Fruit fly (Drosophila melanogaster) whole organism, wandering third instar larva: Measurements from ENCODE around the gene CG34124.

Experiments
- Abd-B ChIP-seq: fragments of >200 bp; optimal IDR thresholded peaks from 2 replicates; lab custom pipeline; 2017; ENCODE audit warnings: missing biosample characterization, missing genetic modification characterization
- CG32264 ChIP-seq: fragments of 200-800 bp; sonication (Bioruptor generic); optimal IDR thresholded peaks from 2 replicates; lab custom pipeline; 2016; ENCODE audit warnings: missing biosample characterization, missing genetic modification characterization
- CG9705 ChIP-seq: fragments of 200-800 bp; sonication (Bioruptor generic); optimal IDR thresholded peaks from 2 replicates; lab custom pipeline; 2018; ENCODE audit warnings: missing biosample characterization, mild to moderate bottlenecking, missing genetic modification characterization
- CrebA ChIP-seq: fragments of 200-800 bp; sonication (Bioruptor generic); optimal IDR thresholded peaks from 2 replicates; lab custom pipeline; 2016; ENCODE audit warnings: missing biosample characterization, mild to moderate bottlenecking, missing genetic modification characterization, borderline replicate concordance
- Dfd ChIP-seq: fragments of >200 bp; optimal IDR thresholded peaks from 2 replicates; lab custom pipeline; 2017; ENCODE audit warnings: missing biosample characterization, missing genetic modification characterization
- Dif ChIP-seq: fragments of 200-275, 200-300 bp; sonication (Bioruptor generic); optimal IDR thresholded peaks from 2 replicates; lab custom pipeline; 2018; ENCODE audit warnings: missing biosample characterization, missing genetic modification characterization; ENCODE audit not compliant: partially characterized antibody
- HLH106 ChIP-seq: fragments of 200-800 bp; optimal IDR thresholded peaks from 3 replicates; lab custom pipeline; 2019; ENCODE audit warnings: missing biosample characterization, mild to moderate bottlenecking, missing genetic modification characterization, moderate library complexity
- Hnf4 ChIP-seq: fragments of 200-800 bp; sonication (Bioruptor generic); optimal IDR thresholded peaks from 2 replicates; lab custom pipeline; 2016; ENCODE audit warnings: missing biosample characterization, mild to moderate bottlenecking, missing genetic modification characterization
- Hr78 ChIP-seq: fragments of >200 bp; optimal IDR thresholded peaks from 2 replicates; lab custom pipeline; 2017; ENCODE audit warnings: missing biosample characterization, missing genetic modification characterization
- Jra ChIP-seq: sonication (Bioruptor generic); optimal IDR thresholded peaks from 2 replicates; lab custom pipeline; 2016; ENCODE audit warnings: missing biosample characterization, missing genetic modification characterization
- Mio ChIP-seq: sonication (Bioruptor generic); optimal IDR thresholded peaks from 2 replicates; lab custom pipeline; 2016; ENCODE audit warnings: missing biosample characterization, missing genetic modification characterization
- Myc ChIP-seq: fragments of >200 bp; optimal IDR thresholded peaks from 2 replicates; lab custom pipeline; 2017
- N ChIP-seq: fragments of >200 bp; optimal IDR thresholded peaks from 2 replicates; lab custom pipeline; 2018; ENCODE audit warnings: missing biosample characterization, missing external identifiers, missing genetic modification characterization
- OdsH ChIP-seq: fragments of 200-800 bp; sonication (Bioruptor generic); optimal IDR thresholded peaks from 2 replicates; lab custom pipeline; 2016; ENCODE audit warnings: missing biosample characterization, mild to moderate bottlenecking, missing genetic modification characterization
- Rel ChIP-seq, 2 experiments: fragments of 200-800 bp; sonication (Bioruptor generic) in 1 of 2; optimal IDR thresholded peaks; 2 replicates in 1 of 2; 3 replicates in 1 of 2; lab custom pipeline; 2016 to 2019; ENCODE audit warnings: mild to moderate bottlenecking in 2 of 2, missing biosample characterization in 2 of 2, missing genetic modification characterization in 2 of 2, moderate library complexity in 1 of 2
- Sp1 ChIP-seq: fragments of 200-800 bp; sonication (Bioruptor generic); optimal IDR thresholded peaks from 3 replicates; lab custom pipeline; 2019; ENCODE audit warnings: missing biosample characterization, mild to moderate bottlenecking, missing genetic modification characterization, moderate library complexity
- Vsx2 ChIP-seq: fragments of 200-300, 225-300 bp; sonication (Bioruptor generic); optimal IDR thresholded peaks from 2 replicates; lab custom pipeline; 2018; ENCODE audit warnings: missing biosample characterization, missing genetic modification characterization; ENCODE audit not compliant: partially characterized antibody
- br ChIP-seq: fragments of 200-800 bp; sonication (Bioruptor generic); optimal IDR thresholded peaks from 2 replicates; lab custom pipeline; 2016; ENCODE audit warnings: missing biosample characterization, missing genetic modification characterization
- brk ChIP-seq: fragments of 200-800 bp; sonication (Bioruptor generic); optimal IDR thresholded peaks from 2 replicates; lab custom pipeline; 2016; ENCODE audit warnings: missing biosample characterization, mild to moderate bottlenecking, missing genetic modification characterization
- dl ChIP-seq, 2 experiments: fragments of 175-275, 200-275 bp in 1 of 2; fragments of 200-275 bp in 1 of 2; sonication (Bioruptor generic); optimal IDR thresholded peaks; lab custom pipeline; 2018; ENCODE audit warnings: mild to moderate bottlenecking in 2 of 2, missing biosample characterization in 2 of 2, missing genetic modification characterization in 2 of 2, moderate library complexity in 2 of 2; ENCODE audit not compliant: partially characterized antibody in 2 of 2, insufficient read depth in 1 of 2
- dmrt93B ChIP-seq: fragments of 200-800 bp; sonication (Bioruptor generic); optimal IDR thresholded peaks from 2 replicates; lab custom pipeline; 2018; ENCODE audit warnings: missing biosample characterization, mild to moderate bottlenecking, missing genetic modification characterization
- dsf ChIP-seq: sonication (Bioruptor generic); optimal IDR thresholded peaks from 2 replicates; lab custom pipeline; 2016; ENCODE audit warnings: missing biosample characterization, missing genetic modification characterization, borderline replicate concordance
- foxo ChIP-seq, 2 experiments: fragments of 200-800 bp; sonication (Bioruptor generic); optimal IDR thresholded peaks; 2 replicates in 1 of 2; 3 replicates in 1 of 2; lab custom pipeline; 2016 to 2017; ENCODE audit warnings: missing biosample characterization in 2 of 2, missing genetic modification characterization in 2 of 2
- fru ChIP-seq: fragments of 200-800 bp; sonication (Bioruptor generic); optimal IDR thresholded peaks from 3 replicates; lab custom pipeline; 2016; ENCODE audit warnings: missing biosample characterization, mild to moderate bottlenecking, missing genetic modification characterization
- jim ChIP-seq: fragments of 175-275, 200-325 bp; sonication (Bioruptor generic); optimal IDR thresholded peaks from 2 replicates; lab custom pipeline; 2016; ENCODE audit warnings: missing biosample characterization, mild to moderate bottlenecking, missing genetic modification characterization
- lola ChIP-seq: fragments of >200 bp; optimal IDR thresholded peaks from 2 replicates; lab custom pipeline; 2017; ENCODE audit warnings: missing biosample characterization, missing genetic modification characterization
- pan ChIP-seq: fragments of >200 bp; optimal IDR thresholded peaks from 2 replicates; lab custom pipeline; 2017
- psq ChIP-seq: fragments of 200-800 bp; sonication (Bioruptor generic); optimal IDR thresholded peaks from 3 replicates; lab custom pipeline; 2017; ENCODE audit warnings: missing biosample characterization, mild to moderate bottlenecking, missing genetic modification characterization, moderate library complexity
- rgr ChIP-seq: fragments of 200-800 bp; sonication (Bioruptor generic); optimal IDR thresholded peaks from 3 replicates; lab custom pipeline; 2016; ENCODE audit warnings: missing biosample characterization, mild to moderate bottlenecking, missing genetic modification characterization
- sage ChIP-seq: fragments of 200-800 bp; sonication (Bioruptor generic); optimal IDR thresholded peaks from 2 replicates; lab custom pipeline; 2016; ENCODE audit warnings: missing biosample characterization, mild to moderate bottlenecking, missing genetic modification characterization
- sv ChIP-seq: fragments of 200-800 bp; sonication (Bioruptor generic); optimal IDR thresholded peaks from 3 replicates; lab custom pipeline; 2016; ENCODE audit warnings: missing biosample characterization, missing genetic modification characterization
- tai ChIP-seq: sonication (Bioruptor generic); optimal IDR thresholded peaks from 2 replicates; lab custom pipeline; 2016; ENCODE audit warnings: missing biosample characterization, missing genetic modification characterization
- woc ChIP-seq: sonication (Bioruptor generic); optimal IDR thresholded peaks from 2 replicates; lab custom pipeline; 2016; ENCODE audit warnings: missing biosample characterization, mild to moderate bottlenecking, missing genetic modification characterization

Gene CG34124

dm6 chr2L:4958111-4958510 lies at the start of gene CG34124:
CG34124 (plus strand) TSS chr2L:4958411.
- no peak for TF ChIP-seq br (GFP tag; lab: Kevin White, UChicago)
- no peak for TF ChIP-seq Mio (GFP tag; lab: Kevin White, UChicago)
- no peak for TF ChIP-seq dl (GFP tag; optimal IDR thresholded peaks at IDR 0.05; lab: Kevin White, UChicago; ENCODE audit: insufficient read depth in 1 of 2, partially characterized antibody in 2 of 2)
- TF ChIP-seq Jra (GFP tag; lab: Kevin White, UChicago): no peak
- TF ChIP-seq dmrt93B (GFP tag; lab: Kevin White, UChicago): no peak
- TF ChIP-seq Hr78: no peak
- TF ChIP-seq Rel (GFP tag; optimal IDR thresholded peaks at IDR 0.05; lab: Kevin White, UChicago): no peak
- TF ChIP-seq Rel (tag; optimal IDR thresholded peaks at IDR 0.05; lab: Kevin White, UChicago): no peak
- no peak for TF ChIP-seq Vsx2
- no peak for TF ChIP-seq psq (GFP tag; lab: Kevin White, UChicago)
- TF ChIP-seq sv: no peak
- no peak for TF ChIP-seq pan (lab: Kevin White, UChicago)
- no peak for TF ChIP-seq OdsH (GFP tag; lab: Kevin White, UChicago)
- no peak for TF ChIP-seq rgr (GFP tag; lab: Kevin White, UChicago)
- TF ChIP-seq HLH106 (tag; lab: Kevin White, UChicago): no peak
- TF ChIP-seq jim (GFP tag; lab: Kevin White, UChicago): no peak
- no peak for TF ChIP-seq Abd-B (GFP tag; lab: Kevin White, UChicago)
- TF ChIP-seq Dfd: no peak
- no peak for TF ChIP-seq brk (GFP tag; lab: Kevin White, UChicago)
- TF ChIP-seq CrebA: no peak
- no peak for TF ChIP-seq sage
- TF ChIP-seq, all 38 proteins: peak for 0

dm6 chr2L:4915715-4916153 lies 42.5 kb upstream of the CG34124 start:
- TF ChIP-seq brk (GFP tag; lab: Kevin White, UChicago) (no peak), Rel (GFP tag; optimal IDR thresholded peaks at IDR 0.05; lab: Kevin White, UChicago) (no peak), Rel (tag; optimal IDR thresholded peaks at IDR 0.05; lab: Kevin White, UChicago) (no peak), dmrt93B (GFP tag; lab: Kevin White, UChicago) (peak; percentile 15), Myc (lab: Kevin White, UChicago) (no peak), foxo (GFP tag; optimal IDR thresholded peaks at IDR 0.05; lab: Kevin White, UChicago) (peak in 1 of 2 experiments; percentile 44), HLH106 (tag; lab: Kevin White, UChicago) (peak; percentile 41), psq (GFP tag; lab: Kevin White, UChicago) (peak; percentile 64), lola (GFP tag; lab: Kevin White, UChicago) (no peak), Sp1 (GFP tag; lab: Kevin White, UChicago) (peak; percentile 19)

- TF ChIP-seq Hr78 (no peak), dmrt93B (GFP tag; lab: Kevin White, UChicago) (no peak), sage (no peak), psq (GFP tag; lab: Kevin White, UChicago) (no peak), Dfd (no peak), Vsx2 (no peak), foxo (GFP tag; optimal IDR thresholded peaks at IDR 0.05; lab: Kevin White, UChicago) (no peak), Jra (GFP tag; lab: Kevin White, UChicago) (no peak)
Observed at dm6 chr2L:4916738-4917137, 41.5 kb upstream of the CG34124 start.

dm6 chr2L:4928340-4928739 lies 29.9 kb upstream of the CG34124 start:
- TF ChIP-seq sv: no peak
- TF ChIP-seq dsf: no peak
- TF ChIP-seq Hnf4 (GFP tag; lab: Kevin White, UChicago): no peak
- TF ChIP-seq dmrt93B (GFP tag; lab: Kevin White, UChicago): no peak
- TF ChIP-seq Vsx2: no peak
- no peak for TF ChIP-seq Dfd
- TF ChIP-seq CG9705: no peak
- no peak for TF ChIP-seq HLH106 (tag; lab: Kevin White, UChicago)
- TF ChIP-seq Mio (GFP tag; lab: Kevin White, UChicago): no peak
- no peak for TF ChIP-seq N
- no peak for TF ChIP-seq sage
- TF ChIP-seq brk (GFP tag; lab: Kevin White, UChicago): no peak
- no peak for TF ChIP-seq Rel (GFP tag; optimal IDR thresholded peaks at IDR 0.05; lab: Kevin White, UChicago)
- no peak for TF ChIP-seq Rel (tag; optimal IDR thresholded peaks at IDR 0.05; lab: Kevin White, UChicago)
- no peak for TF ChIP-seq psq (GFP tag; lab: Kevin White, UChicago)
- no peak for TF ChIP-seq fru (GFP tag; lab: Kevin White, UChicago)
- no peak for TF ChIP-seq OdsH (GFP tag; lab: Kevin White, UChicago)

dm6 chr2L:4930541-4930940 lies 27.7 kb upstream of the CG34124 start:
- TF ChIP-seq pan (lab: Kevin White, UChicago) (no peak), Dif (GFP tag; lab: Kevin White, UChicago) (no peak), foxo (GFP tag; optimal IDR thresholded peaks at IDR 0.05; lab: Kevin White, UChicago) (no peak), N (no peak), Rel (GFP tag; optimal IDR thresholded peaks at IDR 0.05; lab: Kevin White, UChicago) (no peak), Rel (tag; optimal IDR thresholded peaks at IDR 0.05; lab: Kevin White, UChicago) (no peak), psq (GFP tag; lab: Kevin White, UChicago) (no peak), CrebA (no peak), fru (GFP tag; lab: Kevin White, UChicago) (no peak), Mio (GFP tag; lab: Kevin White, UChicago) (no peak), sv (no peak), CG32264 (GFP tag; lab: Kevin White, UChicago) (no peak), Jra (GFP tag; lab: Kevin White, UChicago) (no peak), brk (GFP tag; lab: Kevin White, UChicago) (no peak), woc (no peak), Dfd (no peak), dl (GFP tag; optimal IDR thresholded peaks at IDR 0.05; lab: Kevin White, UChicago; ENCODE audit: insufficient read depth in 1 of 2, partially characterized antibody in 2 of 2) (no peak), tai (GFP tag; lab: Kevin White, UChicago) (no peak)
